Worm (Caenorhabditis elegans) whole organism, L4/young adult: Measurements from ENCODE around the gene C44B7.7.
"Not testable (repeated sequence)": the region's sequence is repeated elsewhere in the genome, so short reads cannot be mapped to it uniquely, and the experiment has no call there.

Source experiments
- W03F9.2 ChIP-seq: fragments of 150-350 bp; optimal IDR thresholded peaks from 2 replicates; lab custom pipeline; 2014; ENCODE audit warnings: missing biosample characterization, missing genetic modification characterization
- dao-5 ChIP-seq: sonication (generic microtip); optimal IDR thresholded peaks from 2 replicates; lab custom pipeline; 2016; ENCODE audit warnings: missing genotype, missing genetic modification characterization, moderate library complexity, missing compliant biosample characterization
- him-1 ChIP-seq: sonication (generic microtip); optimal IDR thresholded peaks from 2 replicates; lab custom pipeline; 2016; ENCODE audit warnings: missing genotype, missing genetic modification reagents, missing genetic modification characterization, missing compliant biosample characterization

The C44B7.7 gene

ce11 chrII:6908689-6909088 lies 28.7 kb upstream of the C44B7.7 start:
- TF ChIP-seq dao-5 (tag; lab: Kevin White, UChicago) (no peak), him-1 (tag; lab: Kevin White, UChicago) (no peak), W03F9.2 (no peak)

ce11 chrII:6907657-6908056 lies 27.7 kb upstream of the C44B7.7 start, which contains the start of gene B0252.3:
TSS of gene B0252.3 (minus strand) at chrII:6907757.
- not testable (repeated sequence) for TF ChIP-seq W03F9.2; dao-5 (tag; lab: Kevin White, UChicago); him-1 (tag; lab: Kevin White, UChicago)

- TF ChIP-seq dao-5 (tag; lab: Kevin White, UChicago) (no peak), W03F9.2 (no peak), him-1 (tag; lab: Kevin White, UChicago) (no peak)
These were observed 21.8 kb upstream of the C44B7.7 start, which contains the start of gene psmd-9 for ce11 chrII:6901795-6902194. TSS of gene psmd-9 (plus strand) at chrII:6902095.

- TF ChIP-seq him-1 (tag; lab: Kevin White, UChicago) (no peak), W03F9.2 (no peak), dao-5 (tag; lab: Kevin White, UChicago) (no peak)
These were observed 20.7 kb upstream of the C44B7.7 start for ce11 chrII:6900708-6901107.

ce11 chrII:6898017-6898779 lies 18.2 kb upstream of the C44B7.7 start, which contains the start of gene hrpl-1:
TSS of gene hrpl-1 (plus strand) at chrII:6898729.
- TF ChIP-seq him-1 (tag; lab: Kevin White, UChicago) (no peak), dao-5 (tag; lab: Kevin White, UChicago) (no peak), W03F9.2 (no peak)

- TF ChIP-seq him-1 (tag; lab: Kevin White, UChicago) = no peak
- TF ChIP-seq dao-5 (tag; lab: Kevin White, UChicago) = no peak
- TF ChIP-seq W03F9.2 = no peak
These were observed 17.5 kb upstream of the C44B7.7 start, which contains the start of gene C44B7.11 for ce11 chrII:6897507-6897906. TSS of gene C44B7.11 (minus strand) at chrII:6897540.

ce11 chrII:6893589-6894245 lies 13.8 kb upstream of the C44B7.7 start, which contains the start of gene adal-1:
TSS of gene adal-1 (minus strand) at chrII:6893639.
- TF ChIP-seq him-1 (tag; lab: Kevin White, UChicago) = no peak
- no peak for TF ChIP-seq dao-5 (tag; lab: Kevin White, UChicago)
- no peak for TF ChIP-seq W03F9.2

- TF ChIP-seq W03F9.2 = no peak
- no peak for TF ChIP-seq dao-5 (tag; lab: Kevin White, UChicago)
- no peak for TF ChIP-seq him-1 (tag; lab: Kevin White, UChicago)
These were observed 11.9 kb upstream of the C44B7.7 start for ce11 chrII:6891838-6892237.

- no peak for TF ChIP-seq him-1 (tag; lab: Kevin White, UChicago)
- TF ChIP-seq W03F9.2 = no peak
- no peak for TF ChIP-seq dao-5 (tag; lab: Kevin White, UChicago)
These were observed 11.2 kb upstream of the C44B7.7 start for ce11 chrII:6891176-6891575.

- no peak for TF ChIP-seq W03F9.2
- TF ChIP-seq dao-5 (tag; lab: Kevin White, UChicago) = no peak
- no peak for TF ChIP-seq him-1 (tag; lab: Kevin White, UChicago)
These were observed 10.1 kb upstream of the C44B7.7 start, which contains the start of gene acer-1 for ce11 chrII:6890095-6890494. TSS of gene acer-1 (minus strand) at chrII:6890400.

ce11 chrII:6889580-6889922 lies 9.6 kb upstream of the C44B7.7 start:
- TF ChIP-seq W03F9.2 (no peak), dao-5 (tag; lab: Kevin White, UChicago) (no peak), him-1 (tag; lab: Kevin White, UChicago) (no peak)

- TF ChIP-seq W03F9.2 = no peak
- TF ChIP-seq dao-5 (tag; lab: Kevin White, UChicago) = no peak
- TF ChIP-seq him-1 (tag; lab: Kevin White, UChicago) = no peak
These were observed 9.0 kb upstream of the C44B7.7 start for ce11 chrII:6888661-6889579.

ce11 chrII:6888211-6888610 lies 8.2 kb upstream of the C44B7.7 start:
- TF ChIP-seq W03F9.2 (peak; percentile 37), dao-5 (tag; lab: Kevin White, UChicago) (no peak), him-1 (tag; lab: Kevin White, UChicago) (peak; percentile 11)
